Fruit fly (Drosophila melanogaster) whole organism, embryonic: Measurements from ENCODE around the gene Taf6.

Source experiments
- Atf3 ChIP-seq: fragments of 200-800 bp; sonication (Bioruptor generic); optimal IDR thresholded peaks from 3 replicates; lab custom pipeline; 2016; ENCODE audit warnings: missing biosample characterization, missing genetic modification characterization
- Awh ChIP-seq: fragments of 200-800 bp; sonication (Bioruptor generic); IDR thresholded peaks from 2 replicates; pipeline ENCODE4, ENCODE4 v1.3.6; 2022; ENCODE audit warnings: missing biosample characterization, missing genetic modification characterization
- C15 ChIP-seq: fragments of 200-800 bp; sonication (Bioruptor generic); IDR thresholded peaks from 3 replicates; pipeline ENCODE4 v1.3.6; 2022; ENCODE audit warnings: missing biosample characterization, missing genetic modification characterization
- CG1024 ChIP-seq: fragments of 200-800 bp; sonication (Bioruptor generic); IDR thresholded peaks from 2 replicates; pipeline ENCODE4 v1.3.6; 2022; ENCODE audit warnings: missing biosample characterization, missing genetic modification characterization
- CG10654 ChIP-seq: fragments of 200-800 bp; sonication (Bioruptor generic); optimal IDR thresholded peaks from 2 replicates; lab custom pipeline; 2016; ENCODE audit warnings: missing biosample characterization, missing genetic modification characterization
- CG10979 ChIP-seq: fragments of 200-800 bp; sonication (Bioruptor generic); optimal IDR thresholded peaks from 2 replicates; lab custom pipeline; 2018; ENCODE audit warnings: missing biosample characterization, mild to moderate bottlenecking, missing genetic modification characterization, moderate library complexity
- CG11085 ChIP-seq: fragments of 200-800 bp; sonication (Bioruptor generic); IDR thresholded peaks from 2 replicates; pipeline ENCODE4 v1.3.6; 2022; ENCODE audit warnings: missing biosample characterization, missing genetic modification characterization
- CG12104 ChIP-seq: fragments of 200-800 bp; sonication (Bioruptor generic); optimal IDR thresholded peaks from 3 replicates; lab custom pipeline; 2016; ENCODE audit warnings: missing biosample characterization, missing genetic modification characterization
- CG12219 ChIP-seq: fragments of 200-800 bp; sonication (Bioruptor generic); optimal IDR thresholded peaks from 3 replicates; lab custom pipeline; 2018; ENCODE audit warnings: missing biosample characterization, mild to moderate bottlenecking, missing genetic modification characterization
- CG14050 ChIP-seq: fragments of 200-800 bp; sonication (Bioruptor generic); IDR thresholded peaks from 3 replicates; pipeline ENCODE4 v1.3.6; 2022; ENCODE audit warnings: missing biosample characterization, missing genetic modification characterization
- CG15696 ChIP-seq: fragments of 200-800 bp; sonication (Bioruptor generic); optimal IDR thresholded peaks from 2 replicates; lab custom pipeline; 2019; ENCODE audit warnings: missing biosample characterization, mild to moderate bottlenecking, missing genetic modification characterization, moderate library complexity
- CG1603 ChIP-seq: fragments of 200-800 bp; sonication (Bioruptor generic); optimal IDR thresholded peaks from 2 replicates; lab custom pipeline; 2019; ENCODE audit warnings: missing biosample characterization, mild to moderate bottlenecking, missing genetic modification characterization, moderate library complexity
- CG16863 ChIP-seq: fragments of 200-800 bp; sonication (Bioruptor generic); optimal IDR thresholded peaks from 3 replicates; lab custom pipeline; 2016; ENCODE audit warnings: missing biosample characterization, missing genetic modification characterization
- CG2129 ChIP-seq: fragments of 200-800 bp; sonication (Bioruptor generic); IDR thresholded peaks from 2 replicates; pipeline ENCODE4 v1.3.6; 2022; ENCODE audit warnings: missing biosample characterization, missing genetic modification characterization; ENCODE audit not compliant: partially characterized antibody
- CG2712 ChIP-seq: fragments of 200-800 bp; optimal IDR thresholded peaks from 3 replicates; lab custom pipeline; 2019; ENCODE audit warnings: missing biosample characterization, mild to moderate bottlenecking, missing genetic modification characterization, moderate library complexity
- CG31441 ChIP-seq: fragments of 200-800 bp; sonication (Bioruptor generic); IDR thresholded peaks from 2 replicates; pipeline ENCODE4 v1.3.6; 2022; ENCODE audit warnings: missing biosample characterization, missing genetic modification characterization
- CG4282 ChIP-seq: fragments of 200-800 bp; sonication (Bioruptor generic); optimal IDR thresholded peaks from 2 replicates; lab custom pipeline; 2016; ENCODE audit warnings: missing biosample characterization, missing genetic modification characterization
- CG6654 ChIP-seq: fragments of 200-800 bp; sonication (Bioruptor generic); optimal IDR thresholded peaks from 2 replicates; lab custom pipeline; 2017; ENCODE audit warnings: missing biosample characterization, mild to moderate bottlenecking, missing genetic modification characterization
- CG9609 ChIP-seq: fragments of 200-800 bp; sonication (Bioruptor generic); optimal IDR thresholded peaks from 3 replicates; lab custom pipeline; 2016; ENCODE audit warnings: missing biosample characterization, missing genetic modification characterization
- CTCF ChIP-seq: fragments of 200-800 bp; sonication (Bioruptor generic); optimal IDR thresholded peaks from 2 replicates; lab custom pipeline; 2017; ENCODE audit warnings: missing biosample characterization, mild to moderate bottlenecking, missing genetic modification characterization, moderate library complexity
- Camta ChIP-seq: fragments of 200-800 bp; sonication (Bioruptor generic); optimal IDR thresholded peaks from 2 replicates; lab custom pipeline; 2016; ENCODE audit warnings: missing biosample characterization, missing genetic modification characterization
- Doc2 ChIP-seq: fragments of 200-800 bp; sonication (Bioruptor generic); IDR thresholded peaks from 2 replicates; pipeline ENCODE4 v1.3.6; 2022; ENCODE audit warnings: missing biosample characterization, missing genetic modification characterization
- Dp ChIP-seq: fragments of 200-800 bp; sonication (Bioruptor generic); optimal IDR thresholded peaks from 2 replicates; lab custom pipeline; 2018; ENCODE audit warnings: missing biosample characterization, mild to moderate bottlenecking, missing genetic modification characterization, moderate library complexity
- Elba2 ChIP-seq: fragments of 200-800 bp; sonication (Bioruptor generic); optimal IDR thresholded peaks from 3 replicates; lab custom pipeline; 2016; ENCODE audit warnings: missing biosample characterization, missing genetic modification characterization
- Hmr ChIP-seq: fragments of 200-800 bp; sonication (Bioruptor generic); optimal IDR thresholded peaks from 3 replicates; lab custom pipeline; 2017; ENCODE audit warnings: mild to moderate bottlenecking, missing biosample characterization, missing genetic modification reagents, missing genetic modification characterization
- MBD-R2 ChIP-seq: fragments of 200-800 bp; sonication (Bioruptor generic); IDR thresholded peaks from 2 replicates; pipeline ENCODE4 v1.3.6; 2022; ENCODE audit warnings: missing biosample characterization, missing genetic modification characterization
- Optix ChIP-seq: fragments of 200-800 bp; sonication (Bioruptor generic); IDR thresholded peaks from 3 replicates; pipeline ENCODE4 v1.3.6; 2022; ENCODE audit warnings: missing biosample characterization, missing genetic modification characterization
- Pdp1 ChIP-seq, 2 experiments: fragments of 200-800 bp; sonication (Bioruptor generic); optimal IDR thresholded peaks; 3 replicates each; lab custom pipeline; 2016; ENCODE audit warnings: missing biosample characterization in 2 of 2, missing genetic modification characterization in 2 of 2, mild to moderate bottlenecking in 1 of 2, moderate library complexity in 1 of 2
- Rx ChIP-seq: fragments of 200-800 bp; sonication (Bioruptor generic); IDR thresholded peaks from 2 replicates; pipeline ENCODE4 v1.3.6; 2022; ENCODE audit warnings: missing biosample characterization, missing genetic modification characterization
- ab ChIP-seq: fragments of 200-800 bp; sonication (Bioruptor generic); optimal IDR thresholded peaks from 2 replicates; lab custom pipeline; 2016; ENCODE audit warnings: missing biosample characterization, missing genetic modification characterization
- cas ChIP-seq: fragments of 200-800 bp; sonication (Bioruptor generic); IDR thresholded peaks from 2 replicates; pipeline ENCODE4 v1.3.6; 2022; ENCODE audit warnings: missing biosample characterization, missing genetic modification characterization
- fd96Cb ChIP-seq: fragments of 200-800 bp; sonication (Bioruptor generic); optimal IDR thresholded peaks from 2 replicates; lab custom pipeline; 2018; ENCODE audit warnings: missing biosample characterization, mild to moderate bottlenecking, missing genetic modification characterization, moderate library complexity
- fru ChIP-seq: fragments of >200 bp; optimal IDR thresholded peaks from 2 replicates; lab custom pipeline; 2017
- gfzf ChIP-seq: fragments of 200-800 bp; sonication (Bioruptor generic); optimal IDR thresholded peaks from 2 replicates; lab custom pipeline; 2016; ENCODE audit warnings: missing biosample characterization, mild to moderate bottlenecking, missing genetic modification characterization, moderate library complexity
- hkb ChIP-seq, 2 experiments: fragments of 200-800 bp in 1 of 2; fragments of >200 bp in 1 of 2; sonication (Bioruptor generic) in 1 of 2; IDR thresholded peaks in 1 of 2; optimal IDR thresholded peaks in 1 of 2; 2 replicates each; pipeline versions ENCODE4 v1.3.6 to Lab custom; 2017 to 2022; ENCODE audit warnings: missing biosample characterization in 1 of 2, missing genetic modification characterization in 1 of 2
- kah ChIP-seq: fragments of 200-800 bp; sonication (Bioruptor generic); optimal IDR thresholded peaks from 2 replicates; lab custom pipeline; 2018; ENCODE audit warnings: missing biosample characterization, mild to moderate bottlenecking, missing genetic modification characterization
- lmd ChIP-seq: fragments of 200-800 bp; sonication (Bioruptor generic); IDR thresholded peaks from 2 replicates; pipeline ENCODE4 v1.3.6; 2022; ENCODE audit warnings: missing biosample characterization, missing genetic modification characterization
- mirr ChIP-seq: fragments of 200-800 bp; sonication (Bioruptor generic); optimal IDR thresholded peaks from 3 replicates; lab custom pipeline; 2018; ENCODE audit warnings: missing biosample characterization, mild to moderate bottlenecking, missing genetic modification characterization
- org-1 ChIP-seq: fragments of 200-800 bp; sonication (Bioruptor generic); optimal IDR thresholded peaks from 2 replicates; lab custom pipeline; 2017; ENCODE audit warnings: missing biosample characterization, missing genetic modification characterization
- pan ChIP-seq, 4 experiments: fragments of >200 bp in 3 of 4; fragments of 200-800 bp in 1 of 4; sonication (Bioruptor generic) in 1 of 4; optimal IDR thresholded peaks in 3 of 4; IDR thresholded peaks in 1 of 4; 2 replicates each; pipeline versions ENCODE4 v1.3.6 to Lab custom; 2017 to 2022; ENCODE audit warnings: missing biosample characterization in 2 of 4, missing genetic modification characterization in 2 of 4, mixed read lengths in 1 of 4
- phol ChIP-seq: fragments of 200-800 bp; sonication (Bioruptor generic); optimal IDR thresholded peaks from 3 replicates; lab custom pipeline; 2018; ENCODE audit warnings: missing biosample characterization, mild to moderate bottlenecking, missing genetic modification characterization, moderate library complexity
- pita ChIP-seq: fragments of 200-800 bp; sonication (Bioruptor generic); optimal IDR thresholded peaks from 2 replicates; lab custom pipeline; 2017; ENCODE audit warnings: missing biosample characterization, mild to moderate bottlenecking, missing genetic modification characterization
- repo ChIP-seq: fragments of 200-800 bp; sonication (Bioruptor generic); optimal IDR thresholded peaks from 2 replicates; lab custom pipeline; 2016; ENCODE audit warnings: missing biosample characterization, missing genetic modification characterization
- scrt ChIP-seq: fragments of 200-800 bp; sonication (Bioruptor generic); optimal IDR thresholded peaks from 2 replicates; lab custom pipeline; 2018; ENCODE audit warnings: missing biosample characterization, mild to moderate bottlenecking, missing genetic modification characterization, moderate library complexity
- sd ChIP-seq: fragments of 200-800 bp; sonication (Bioruptor generic); optimal IDR thresholded peaks from 3 replicates; lab custom pipeline; 2018; ENCODE audit warnings: missing biosample characterization, mild to moderate bottlenecking, missing genetic modification characterization, moderate library complexity
- stwl ChIP-seq: fragments of 200-800 bp; sonication (Bioruptor generic); optimal IDR thresholded peaks from 3 replicates; lab custom pipeline; 2018; ENCODE audit warnings: missing biosample characterization, mild to moderate bottlenecking, missing genetic modification characterization, moderate library complexity
- tll ChIP-seq, 2 experiments: fragments of 200-800 bp in 1 of 2; fragments of >200 bp in 1 of 2; sonication (Bioruptor generic) in 1 of 2; optimal IDR thresholded peaks; 2 replicates each; lab custom pipeline; 2017 to 2019; ENCODE audit warnings: missing biosample characterization in 2 of 2, missing genetic modification characterization in 2 of 2, mild to moderate bottlenecking in 1 of 2, moderate library complexity in 1 of 2
- trh ChIP-seq: fragments of 200-800 bp; sonication (Bioruptor generic); optimal IDR thresholded peaks from 2 replicates; lab custom pipeline; 2016; ENCODE audit warnings: missing biosample characterization, missing genetic modification characterization
- ttk ChIP-seq: fragments of 200-800 bp; sonication (Bioruptor generic); IDR thresholded peaks from 2 replicates; pipeline ENCODE4 v2.1.2; 2022; ENCODE audit warnings: missing biosample characterization, missing genetic modification characterization
- twi ChIP-seq: fragments of 200-800 bp; optimal IDR thresholded peaks from 2 replicates; lab custom pipeline; 2019; ENCODE audit warnings: missing biosample characterization, mild to moderate bottlenecking, missing genetic modification characterization, moderate library complexity

Gene Taf6

DNA sequence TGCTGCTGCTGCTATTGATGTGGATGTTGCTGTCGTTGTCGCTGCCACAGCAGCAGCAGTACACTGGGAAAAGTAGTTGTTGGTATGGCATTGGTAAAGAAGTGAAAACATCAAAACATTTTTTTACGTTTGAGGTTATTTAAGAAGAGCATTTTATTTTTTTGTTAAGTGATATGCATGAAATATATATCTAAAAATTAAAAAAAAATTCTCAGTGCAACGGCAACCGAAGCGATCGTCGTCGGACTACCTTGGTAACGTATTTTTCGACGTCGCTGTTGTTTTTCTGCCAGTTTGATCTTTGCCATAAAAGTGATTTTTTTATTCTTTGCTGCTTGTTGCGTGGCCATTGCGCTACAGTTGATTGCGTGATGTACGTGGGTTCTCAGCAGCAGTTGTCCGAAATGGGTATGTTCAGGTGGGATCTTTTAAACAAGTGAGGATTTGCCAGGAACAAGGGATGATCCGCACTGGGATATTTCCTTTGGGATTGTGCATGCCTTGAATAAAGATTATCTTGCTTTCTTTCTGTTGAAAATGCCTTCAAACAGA is 38.1 kb upstream of the Taf6 start (continued):
- peak; percentile 99 for TF ChIP-seq CG15696
- TF ChIP-seq trh (GFP tag; lab: Kevin White, UChicago) = peak; percentile 94
- peak; percentile 89 for TF ChIP-seq Atf3 (GFP tag; lab: Kevin White, UChicago)
- peak; percentile 94 for TF ChIP-seq Optix
- TF ChIP-seq Rx = peak; percentile 87
- TF ChIP-seq CG4282 (GFP tag; lab: Kevin White, UChicago) = peak; percentile 80
- TF ChIP-seq cas (GFP tag; lab: Robert Waterston, UW) = peak; percentile 80
- TF ChIP-seq CG10979 (tag; lab: Kevin White, UChicago) = peak; percentile 98
- TF ChIP-seq Dp (GFP tag; lab: Kevin White, UChicago) = peak; percentile 2
- peak; percentile 76 for TF ChIP-seq repo (GFP tag; lab: Kevin White, UChicago)
- TF ChIP-seq stwl = peak; percentile 71
- no peak for TF ChIP-seq CG2129 (GFP tag; lab: Robert Waterston, UW)
- peak; percentile 92 for TF ChIP-seq CG12219 (GFP tag; lab: Kevin White, UChicago)
- TF ChIP-seq CG2712 (tag; lab: Kevin White, UChicago) = peak; percentile 97
- no peak for TF ChIP-seq Doc2 (GFP tag; lab: Robert Waterston, UW)
- peak; percentile 86 for TF ChIP-seq CG16863 (GFP tag; lab: Kevin White, UChicago)
- TF ChIP-seq C15 = peak; percentile 70; the same call in 1 of the 3 replicates
- peak; percentile 92 for TF ChIP-seq twi (tag; lab: Kevin White, UChicago)
- peak in 1 of 2 experiments; percentile 92 for TF ChIP-seq tll (GFP tag; optimal IDR thresholded peaks at IDR 0.05; lab: Kevin White, UChicago)
- TF ChIP-seq pita (GFP tag; lab: Kevin White, UChicago) = no peak
- peak; percentile 75 for TF ChIP-seq ab
- TF ChIP-seq CTCF (GFP tag; lab: Kevin White, UChicago) = peak; percentile 47
- TF ChIP-seq Camta (GFP tag; lab: Kevin White, UChicago) = peak; percentile 94
- TF ChIP-seq CG1024 = peak; percentile 91
- peak; percentile 85 for TF ChIP-seq mirr
- peak; percentile 92 for TF ChIP-seq MBD-R2 (GFP tag; lab: Robert Waterston, UW)
- peak; percentile 94 for TF ChIP-seq lmd
- peak; percentile 87 for TF ChIP-seq CG9609 (GFP tag; lab: Kevin White, UChicago)
- peak; percentile 95 for TF ChIP-seq CG31441
- peak; percentile 92 to 94 for TF ChIP-seq Pdp1 (GFP tag; optimal IDR thresholded peaks at IDR 0.05; lab: Kevin White, UChicago)
- peak; percentile 94 for TF ChIP-seq Awh (GFP tag; lab: Robert Waterston, UW)
- peak; percentile 86 for TF ChIP-seq CG1603 (tag; lab: Kevin White, UChicago)
- TF ChIP-seq ttk = peak; percentile 92
- TF ChIP-seq CG11085 (GFP tag; lab: Robert Waterston, UW) = peak; percentile 79
- peak; percentile 92 for TF ChIP-seq CG14050
- TF ChIP-seq Hmr (GFP tag; lab: Kevin White, UChicago) = peak; percentile 93
- TF ChIP-seq CG12104 (GFP tag; lab: Kevin White, UChicago) = peak; percentile 93
- TF ChIP-seq Elba2 (GFP tag; lab: Kevin White, UChicago) = peak; percentile 96
- no peak for TF ChIP-seq fru (lab: Kevin White, UChicago)
- peak; percentile 96 for TF ChIP-seq fd96Cb (tag; lab: Kevin White, UChicago)
- no peak for TF ChIP-seq pan (optimal IDR thresholded peaks at IDR 0.05; lab: Kevin White, UChicago)
- peak in 1 of 2 experiments; percentile 94 for TF ChIP-seq pan (GFP tag; optimal IDR thresholded peaks at IDR 0.05 in 1 of 2, IDR thresholded peaks at IDR 0.05 in 1 of 2)
- no peak for TF ChIP-seq hkb (optimal IDR thresholded peaks at IDR 0.05; lab: Kevin White, UChicago)
- peak; percentile 97 for TF ChIP-seq hkb (GFP tag; IDR thresholded peaks at IDR 0.05; lab: Robert Waterston, UW)
- TF ChIP-seq phol (tag; lab: Kevin White, UChicago) = peak; percentile 95
- TF ChIP-seq org-1 (GFP tag; lab: Kevin White, UChicago) = peak; percentile 93
- TF ChIP-seq sd (tag; lab: Kevin White, UChicago) = peak; percentile 82
- peak; percentile 15 for TF ChIP-seq gfzf (GFP tag; lab: Kevin White, UChicago)
- TF ChIP-seq kah (GFP tag; lab: Kevin White, UChicago) = peak; percentile 93
- peak; percentile 90 for TF ChIP-seq scrt (GFP tag; lab: Kevin White, UChicago)
- peak; percentile 94 for TF ChIP-seq CG10654 (GFP tag; lab: Kevin White, UChicago)
- peak; percentile 73 for TF ChIP-seq CG6654 (GFP tag; lab: Kevin White, UChicago)
